Fruit fly (Drosophila melanogaster): Measurements from ENCODE around the gene Arl8.

Gene Arl8

DNA sequence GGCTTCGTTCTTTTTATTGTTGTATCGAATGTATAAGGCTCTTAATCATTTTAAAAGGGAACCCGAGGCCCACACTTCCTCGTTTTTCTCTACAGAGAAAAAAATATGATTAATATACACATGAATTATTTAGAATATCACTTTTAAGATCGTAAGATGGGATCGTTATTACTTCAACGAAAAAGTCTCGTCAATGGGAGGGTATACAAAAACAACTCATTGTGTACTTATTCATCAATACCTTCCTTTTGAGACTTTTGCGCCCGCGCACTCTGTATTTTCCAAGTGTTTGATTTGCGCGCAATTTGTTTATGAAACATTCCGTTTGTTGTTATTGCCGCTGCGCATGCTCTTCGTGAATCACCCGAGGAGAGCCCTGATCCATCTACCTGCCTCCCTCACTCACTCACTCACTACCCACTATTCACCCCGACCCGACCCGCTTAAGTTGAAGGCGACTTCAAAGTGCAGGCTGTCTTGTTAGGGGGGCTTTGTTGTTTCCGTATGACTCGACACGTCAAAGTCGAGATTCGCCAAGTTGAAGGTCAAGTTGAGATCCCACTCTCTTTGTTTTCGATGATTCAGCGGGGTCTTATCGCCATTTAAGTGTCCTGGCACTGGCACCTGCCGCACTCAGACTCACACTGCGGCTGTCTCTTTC is 10.3 kb upstream of the Arl8 start:
- peak; percentile 33 for TF ChIP-seq Snoo (tag; optimal IDR thresholded peaks at IDR 0.05)
- no peak for TF ChIP-seq CG12605 (GFP tag; IDR thresholded peaks at IDR 0.05)
- peak; percentile 65 for TF ChIP-seq EcR (GFP tag; optimal IDR thresholded peaks at IDR 0.05)
- TF ChIP-seq CG10348 (GFP tag; IDR thresholded peaks at IDR 0.05): no peak
- peak; percentile 18 for TF ChIP-seq CG8159 (tag; optimal IDR thresholded peaks at IDR 0.05)

DNA sequence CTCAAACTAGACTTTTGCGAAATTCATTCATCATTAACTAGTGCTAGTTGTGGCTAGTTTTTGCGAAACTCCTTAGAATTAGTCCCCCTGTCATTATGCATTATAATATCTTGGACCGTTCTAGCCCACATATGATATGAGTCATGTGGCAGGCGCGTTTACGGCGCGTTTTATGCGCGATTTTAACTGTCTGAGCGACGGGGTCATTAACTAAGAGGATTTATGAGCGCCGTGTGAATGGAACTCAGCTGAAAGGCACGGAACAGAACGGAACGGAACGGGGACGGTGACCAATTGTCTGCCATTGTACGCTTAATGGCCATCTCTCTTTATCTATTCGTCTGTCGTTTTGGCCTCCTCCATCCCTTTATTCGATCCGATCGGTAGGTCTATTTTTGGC is 8.3 kb upstream of the Arl8 start:
- TF ChIP-seq CG4496 (GFP tag; IDR thresholded peaks at IDR 0.05) (no peak), EcR (GFP tag; optimal IDR thresholded peaks at IDR 0.05) (peak; percentile 61)

DNA sequence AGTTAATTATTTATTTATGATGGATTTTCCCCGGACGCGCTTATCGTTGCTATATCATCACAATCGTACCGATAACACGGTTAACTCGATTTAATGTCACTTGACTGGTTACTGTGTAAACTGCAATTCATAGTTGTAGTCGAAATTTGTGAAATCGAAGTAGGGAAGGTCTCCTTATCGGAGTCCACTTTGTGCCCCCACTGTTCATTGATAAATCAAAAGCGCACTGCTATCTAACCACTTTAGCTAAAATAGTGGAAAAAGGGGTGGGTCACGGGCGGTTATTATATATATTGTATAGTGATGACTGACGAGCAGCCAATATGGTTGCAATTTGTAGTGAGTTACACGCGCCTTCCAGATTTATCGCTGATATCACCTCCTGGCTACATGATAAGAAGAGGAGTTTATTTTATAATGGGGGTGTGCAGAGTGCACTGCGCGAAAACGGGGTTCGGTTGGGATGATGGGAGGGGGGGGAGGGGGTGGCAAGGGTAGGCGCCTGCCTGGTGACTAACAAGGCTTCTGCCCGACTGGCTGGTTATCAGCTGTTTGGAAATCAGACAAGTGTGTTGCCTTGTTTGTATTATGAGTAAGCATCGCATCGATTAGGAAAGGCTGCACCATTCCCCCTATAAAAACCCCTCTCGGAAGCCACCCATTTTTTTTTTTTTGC is 7.5 kb upstream of the Arl8 start:
- TF ChIP-seq CG12605 (GFP tag; IDR thresholded peaks at IDR 0.05) (no peak), CG13204 (GFP tag; optimal IDR thresholded peaks at IDR 0.05) (no peak), D1 (tag; optimal IDR thresholded peaks at IDR 0.05) (no peak), Pif1A (GFP tag; optimal IDR thresholded peaks at IDR 0.05) (no peak), Snoo (tag; optimal IDR thresholded peaks at IDR 0.05) (no peak), CG15710 (tag; optimal IDR thresholded peaks at IDR 0.05) (no peak), Ets98B (GFP tag; IDR thresholded peaks at IDR 0.05) (no peak), CG14655 (GFP tag; optimal IDR thresholded peaks at IDR 0.05) (no peak), CG8159 (tag; optimal IDR thresholded peaks at IDR 0.05) (no peak), EcR (GFP tag; optimal IDR thresholded peaks at IDR 0.05) (no peak), Pif1B (GFP tag; optimal IDR thresholded peaks at IDR 0.05) (no peak), CG32121 (GFP tag; IDR thresholded peaks at IDR 0.05) (no peak), CG8301 (tag; optimal IDR thresholded peaks at IDR 0.05) (no peak), CG10348 (GFP tag; IDR thresholded peaks at IDR 0.05) (no peak), CG9948 (tag; optimal IDR thresholded peaks at IDR 0.05) (no peak), CG17806 (tag; optimal IDR thresholded peaks at IDR 0.05) (no peak), CG34367 (tag; optimal IDR thresholded peaks at IDR 0.05) (no peak), CG4496 (GFP tag; IDR thresholded peaks at IDR 0.05) (no peak)

- peak; percentile 75 for TF ChIP-seq EcR (GFP tag; optimal IDR thresholded peaks at IDR 0.05)
- TF ChIP-seq D1 (tag; optimal IDR thresholded peaks at IDR 0.05): peak; percentile 52
- TF ChIP-seq CG9948 (tag; optimal IDR thresholded peaks at IDR 0.05): peak; percentile 59
- TF ChIP-seq Pif1A (GFP tag; optimal IDR thresholded peaks at IDR 0.05): peak; percentile 75
- no peak for TF ChIP-seq CG10348 (GFP tag; IDR thresholded peaks at IDR 0.05)
- peak; percentile 61 for TF ChIP-seq Ets98B (GFP tag; IDR thresholded peaks at IDR 0.05)
- TF ChIP-seq CG17806 (tag; optimal IDR thresholded peaks at IDR 0.05): peak; percentile 57
- TF ChIP-seq CG8159 (tag; optimal IDR thresholded peaks at IDR 0.05): peak; percentile 71
- TF ChIP-seq CG15710 (tag; optimal IDR thresholded peaks at IDR 0.05): peak; percentile 64
- peak; percentile 42 for TF ChIP-seq CG32121 (GFP tag; IDR thresholded peaks at IDR 0.05)
- TF ChIP-seq gl (tag; optimal IDR thresholded peaks at IDR 0.05): no peak
- TF ChIP-seq CG4496 (GFP tag; IDR thresholded peaks at IDR 0.05): 0 out of 3 replicates have a peak, but pooled peaks have one; percentile 23
- peak; percentile 77 for TF ChIP-seq Snoo (tag; optimal IDR thresholded peaks at IDR 0.05)
- TF ChIP-seq CG12605 (GFP tag; IDR thresholded peaks at IDR 0.05): no peak
- no peak for TF ChIP-seq rn (GFP tag; IDR thresholded peaks at IDR 0.05)
- no peak for TF ChIP-seq CG13204 (GFP tag; optimal IDR thresholded peaks at IDR 0.05)
- peak; percentile 78 for TF ChIP-seq CG14655 (GFP tag; optimal IDR thresholded peaks at IDR 0.05)
- TF ChIP-seq CG8301 (tag; optimal IDR thresholded peaks at IDR 0.05): peak; percentile 77
- TF ChIP-seq fd96Ca (GFP tag; IDR thresholded peaks at IDR 0.05): peak; percentile 33; the same call in 2 of the 3 replicates
- TF ChIP-seq CG34367 (tag; optimal IDR thresholded peaks at IDR 0.05): peak; percentile 8
- peak; percentile 69 for TF ChIP-seq Pif1B (GFP tag; optimal IDR thresholded peaks at IDR 0.05)
These were observed 6.7 kb upstream of the Arl8 start for dm6 chr3R:8119457-8120337.

- TF ChIP-seq CG9948 (tag; optimal IDR thresholded peaks at IDR 0.05): no peak
- TF ChIP-seq CG13204 (GFP tag; optimal IDR thresholded peaks at IDR 0.05): no peak
- no peak for TF ChIP-seq CG10348 (GFP tag; IDR thresholded peaks at IDR 0.05)
- no peak for TF ChIP-seq CG8301 (tag; optimal IDR thresholded peaks at IDR 0.05)
- TF ChIP-seq CG14655 (GFP tag; optimal IDR thresholded peaks at IDR 0.05): peak; percentile 8
- TF ChIP-seq fd96Ca (GFP tag; IDR thresholded peaks at IDR 0.05): no peak
- TF ChIP-seq Snoo (tag; optimal IDR thresholded peaks at IDR 0.05): peak; percentile 70
These were observed 6.1 kb upstream of the Arl8 start for dm6 chr3R:8120338-8120662.
